Worm (Caenorhabditis elegans): ENCODE data around the gene mrps-18C.

- TF ChIP-seq snpc-4 (tag; optimal IDR thresholded peaks at IDR 0.05) = no peak
- TF ChIP-seq nhr-12 (tag; optimal IDR thresholded peaks at IDR 0.05) = no peak
- no peak for TF ChIP-seq pha-4 (tag; optimal IDR thresholded peaks at IDR 0.05)
- TF ChIP-seq lsy-2 (tag; optimal IDR thresholded peaks at IDR 0.05) = no peak
- TF ChIP-seq unc-62 (GFP tag; optimal IDR thresholded peaks at IDR 0.05) = no peak
- no peak for TF ChIP-seq elt-1 (tag; optimal IDR thresholded peaks at IDR 0.05; ENCODE audit: borderline replicate concordance, insufficient read depth)
- TF ChIP-seq elt-3 (tag; optimal IDR thresholded peaks at IDR 0.05) = no peak
- TF ChIP-seq nhr-76 (tag; optimal IDR thresholded peaks at IDR 0.05) = no peak
Measured at ce11 chrIII:4983961-4984360, 48.6 kb downstream of the mrps-18C start.
